Worm (Caenorhabditis elegans) whole organism, late embryonic: ENCODE results near the gene dpy-18.

ENCODE experiments used
- K09A11.1 ChIP-seq: sonication (generic microtip); optimal IDR thresholded peaks from 2 replicates; lab custom pipeline; 2017; ENCODE audit warnings: antibody characterized with exemption, mild to moderate bottlenecking, missing genetic modification characterization, missing compliant biosample characterization; ENCODE audit not compliant: insufficient read depth
- Y22D7AL.16 ChIP-seq: sonication (generic microtip); optimal IDR thresholded peaks from 2 replicates; lab custom pipeline; 2016; ENCODE audit warnings: missing genetic modification characterization, missing compliant biosample characterization
- ama-1 ChIP-seq: fragments of 150-350 bp; optimal IDR thresholded peaks from 2 replicates; lab custom pipeline; 2014
- fkh-10 ChIP-seq: fragments of 150-350 bp; optimal IDR thresholded peaks from 2 replicates; lab custom pipeline; 2014; ENCODE audit warnings: missing biosample characterization, missing genetic modification reagents, missing genetic modification characterization
- nhr-11 ChIP-seq: fragments of 150-350 bp; optimal IDR thresholded peaks from 2 replicates; lab custom pipeline; 2014; ENCODE audit warnings: missing biosample characterization, missing genetic modification characterization
- nhr-232 ChIP-seq: sonication (generic microtip); optimal IDR thresholded peaks from 2 replicates; lab custom pipeline; 2016; ENCODE audit warnings: missing genetic modification characterization, missing compliant biosample characterization
- pax-1 ChIP-seq: fragments of 150-350 bp; optimal IDR thresholded peaks from 2 replicates; lab custom pipeline; 2014; ENCODE audit warnings: missing biosample characterization, missing genetic modification characterization

DNA sequence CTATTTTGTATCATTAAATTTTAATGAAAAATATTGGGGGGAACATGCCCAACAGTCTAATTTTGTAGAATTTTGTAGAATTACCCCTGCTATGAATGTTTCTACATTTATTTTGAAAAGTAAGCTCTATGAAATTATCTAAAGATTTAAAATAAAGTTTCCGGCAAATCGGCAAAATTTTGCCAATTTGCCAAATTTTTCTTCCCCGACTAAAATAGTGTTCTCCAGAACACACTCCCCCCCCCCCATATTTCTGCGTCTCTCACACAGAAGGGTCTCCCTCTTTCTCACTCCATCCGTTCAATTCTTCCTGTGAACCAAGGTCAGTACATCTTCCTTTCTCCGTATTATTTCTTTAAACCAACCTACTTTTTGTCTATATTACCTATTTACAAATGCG, 27.3 kb upstream of the dpy-18 start, which contains the start of gene Y47D3B.4:
- TF ChIP-seq ama-1 (lab: Kevin White, UChicago) (no peak), nhr-232 (tag; lab: Kevin White, UChicago) (no peak), K09A11.1 (tag; lab: Kevin White, UChicago) (no peak), fkh-10 (GFP tag; lab: Kevin White, UChicago) (no peak), Y22D7AL.16 (tag; lab: Kevin White, UChicago) (no peak), nhr-11 (tag; lab: Kevin White, UChicago) (no peak), pax-1 (tag; lab: Kevin White, UChicago) (no peak)
